Fruit fly (Drosophila melanogaster) whole organism, adult: ENCODE results near the gene CG9377.
A peak's percentile ranks its signal among the peaks of the same experiment; 100 is the strongest.

ENCODE experiments used
- CG11617 ChIP-seq: fragments of 200-800 bp; sonication (Bioruptor generic); optimal IDR thresholded peaks from 2 replicates; lab custom pipeline; 2017; ENCODE audit warnings: mild to moderate bottlenecking, missing biosample characterization, missing genetic modification reagents, missing genetic modification characterization
- CG12768 ChIP-seq: fragments of 200-800 bp; sonication (Bioruptor generic); optimal IDR thresholded peaks from 2 replicates; lab custom pipeline; 2017; ENCODE audit warnings: missing biosample characterization, missing genetic modification characterization, mild to moderate bottlenecking, moderate library complexity, missing genetic modification reagents
- CG14711 ChIP-seq: fragments of 200-800 bp; sonication (Bioruptor generic); optimal IDR thresholded peaks from 2 replicates; lab custom pipeline; 2018; ENCODE audit warnings: missing biosample characterization, mild to moderate bottlenecking, missing genetic modification characterization, moderate library complexity
- CG1620 ChIP-seq: fragments of 200-800 bp; sonication (Bioruptor generic); optimal IDR thresholded peaks from 2 replicates; lab custom pipeline; 2016; ENCODE audit warnings: missing biosample characterization, missing genetic modification characterization
- CG33017 ChIP-seq: fragments of 200-800 bp; sonication (Bioruptor generic); optimal IDR thresholded peaks from 2 replicates; lab custom pipeline; 2018; ENCODE audit warnings: missing biosample characterization, mild to moderate bottlenecking, missing genetic modification characterization, moderate library complexity
- CG5204 ChIP-seq: fragments of 200-800 bp; sonication (Bioruptor generic); optimal IDR thresholded peaks from 2 replicates; lab custom pipeline; 2016; ENCODE audit warnings: missing biosample characterization, missing genetic modification characterization
- CG7045 ChIP-seq: fragments of 200-800 bp; sonication (Bioruptor generic); optimal IDR thresholded peaks from 2 replicates; lab custom pipeline; 2017; ENCODE audit warnings: missing biosample characterization, mild to moderate bottlenecking, missing genetic modification characterization
- CG7101 ChIP-seq: fragments of 200-800 bp; sonication (Bioruptor generic); optimal IDR thresholded peaks from 2 replicates; lab custom pipeline; 2018; ENCODE audit warnings: missing biosample characterization, mild to moderate bottlenecking, missing genetic modification characterization, moderate library complexity
- Clk ChIP-seq: fragments of 200-800 bp; sonication (Bioruptor generic); optimal IDR thresholded peaks from 2 replicates; lab custom pipeline; 2017; ENCODE audit warnings: missing biosample characterization, missing genetic modification characterization
- Crg-1 ChIP-seq: fragments of 200-800 bp; sonication (Bioruptor generic); optimal IDR thresholded peaks from 2 replicates; lab custom pipeline; 2016; ENCODE audit warnings: missing biosample characterization, missing genetic modification characterization
- Hr96 ChIP-seq: fragments of 200-800 bp; sonication (Bioruptor generic); optimal IDR thresholded peaks from 2 replicates; lab custom pipeline; 2016; ENCODE audit warnings: missing biosample characterization, missing genetic modification characterization
- Mnt ChIP-seq: fragments of 200-800 bp; sonication (Bioruptor generic); optimal IDR thresholded peaks from 2 replicates; lab custom pipeline; 2016; ENCODE audit warnings: missing biosample characterization, mild to moderate bottlenecking, missing genetic modification characterization
- bab1 ChIP-seq: fragments of 200-800 bp; sonication (Bioruptor generic); optimal IDR thresholded peaks from 3 replicates; lab custom pipeline; 2019; ENCODE audit warnings: missing biosample characterization, mild to moderate bottlenecking, missing genetic modification characterization, moderate library complexity
- cic ChIP-seq: fragments of 200-800 bp; sonication (Bioruptor generic); optimal IDR thresholded peaks from 2 replicates; lab custom pipeline; 2017; ENCODE audit warnings: missing biosample characterization, mild to moderate bottlenecking, missing genetic modification characterization, moderate library complexity
- cnc ChIP-seq, 2 experiments: fragments of >200 bp; optimal IDR thresholded peaks; 2 replicates each; lab custom pipeline; 2017
- kay ChIP-seq: fragments of 200-800 bp; sonication (Bioruptor generic); peaks from one replicate; lab custom pipeline; 2016; ENCODE audit warnings: missing biosample characterization, missing genetic modification characterization, borderline replicate concordance
- ovo ChIP-seq: fragments of 200-800 bp; sonication (Bioruptor generic); optimal IDR thresholded peaks from 2 replicates; lab custom pipeline; 2016; ENCODE audit warnings: missing biosample characterization, missing genetic modification characterization
- pad ChIP-seq: fragments of 200-800 bp; sonication (Bioruptor generic); optimal IDR thresholded peaks from 3 replicates; lab custom pipeline; 2017; ENCODE audit warnings: missing biosample characterization, missing genetic modification characterization, mild to moderate bottlenecking, moderate library complexity, missing genetic modification reagents
- tj ChIP-seq: fragments of 200-800 bp; sonication (Bioruptor generic); optimal IDR thresholded peaks from 3 replicates; lab custom pipeline; 2017; ENCODE audit warnings: missing biosample characterization, mild to moderate bottlenecking, missing genetic modification characterization, moderate library complexity
- toe ChIP-seq: fragments of 200-800 bp; sonication (Bioruptor generic); optimal IDR thresholded peaks from 2 replicates; lab custom pipeline; 2016; ENCODE audit warnings: missing biosample characterization, missing genetic modification characterization

The CG9377 gene

DNA sequence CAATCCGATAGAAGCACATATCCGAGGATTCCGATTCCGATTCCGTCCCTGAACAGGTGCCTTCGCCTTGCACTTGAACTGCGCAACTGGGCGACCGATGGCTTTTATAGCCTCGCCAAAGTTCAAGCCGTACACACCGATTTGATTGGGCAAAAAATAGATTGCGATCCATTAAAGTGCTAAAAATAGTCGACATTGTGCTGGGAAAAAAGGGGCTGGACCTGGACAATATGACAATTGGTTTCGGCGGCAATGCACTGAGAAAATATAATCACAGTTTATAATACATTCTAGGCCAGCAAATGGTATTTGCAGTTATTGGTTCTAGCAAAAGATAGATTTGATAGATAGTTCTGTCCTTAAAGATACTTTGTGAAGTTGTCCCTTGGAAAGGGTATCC is at the start of gene CG9377:
CG9377 (minus strand) TSS at position 101 of the 400 bp plus-strand sequence.
- TF ChIP-seq CG12768 (GFP tag; lab: Kevin White, UChicago) = no peak
- TF ChIP-seq CG14711 (tag; lab: Kevin White, UChicago) = no peak
- TF ChIP-seq bab1 (GFP tag; lab: Kevin White, UChicago) = no peak
- no peak for TF ChIP-seq kay
- no peak for TF ChIP-seq Crg-1
- TF ChIP-seq CG33017 (tag; lab: Kevin White, UChicago) = no peak
- TF ChIP-seq CG11617 (GFP tag; lab: Kevin White, UChicago) = no peak
- TF ChIP-seq pad (GFP tag; lab: Kevin White, UChicago) = no peak
- no peak for TF ChIP-seq ovo (GFP tag; lab: Kevin White, UChicago)
- TF ChIP-seq cnc (optimal IDR thresholded peaks at IDR 0.05; lab: Kevin White, UChicago) = no peak
- no peak for TF ChIP-seq CG5204
- TF ChIP-seq Mnt = no peak
- no peak for TF ChIP-seq Clk (GFP tag; lab: Kevin White, UChicago)
- TF ChIP-seq cic = no peak
- no peak for TF ChIP-seq CG7101 (tag; lab: Kevin White, UChicago)
- no peak for TF ChIP-seq tj (GFP tag; lab: Kevin White, UChicago)
- TF ChIP-seq CG7045 = no peak
- no peak for TF ChIP-seq toe (GFP tag; lab: Kevin White, UChicago)
- no peak for TF ChIP-seq Hr96
- no peak for TF ChIP-seq CG1620 (GFP tag; lab: Kevin White, UChicago)

DNA sequence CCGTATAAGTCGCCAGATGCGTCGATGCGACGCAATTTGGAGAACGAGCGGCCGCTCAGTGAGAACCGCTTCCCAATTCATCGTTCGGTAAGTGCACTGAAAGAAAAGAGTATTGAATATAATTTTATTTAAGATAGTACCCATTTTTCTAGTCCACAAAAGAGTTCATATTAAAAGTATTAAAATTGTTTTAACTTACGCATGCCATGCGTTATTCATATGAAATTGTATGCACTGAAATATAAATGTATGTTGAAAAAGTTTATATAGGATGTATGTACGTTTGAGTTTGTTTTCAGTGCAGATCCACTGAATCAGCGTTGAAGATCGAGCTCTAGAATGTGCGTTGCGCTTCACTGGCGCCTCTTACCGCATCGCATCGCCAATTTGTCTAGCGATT is 38.2 kb upstream of the CG9377 start:
- no peak for TF ChIP-seq CG12768 (GFP tag; lab: Kevin White, UChicago)
- TF ChIP-seq CG14711 (tag; lab: Kevin White, UChicago) = no peak
- peak; percentile 7 for TF ChIP-seq CG5204
- TF ChIP-seq CG7045 = no peak
- peak; percentile 54 for TF ChIP-seq bab1 (GFP tag; lab: Kevin White, UChicago)
- TF ChIP-seq CG33017 (tag; lab: Kevin White, UChicago) = peak; percentile 0
- TF ChIP-seq CG7101 (tag; lab: Kevin White, UChicago) = peak; percentile 25
- TF ChIP-seq toe (GFP tag; lab: Kevin White, UChicago) = peak; percentile 37

DNA sequence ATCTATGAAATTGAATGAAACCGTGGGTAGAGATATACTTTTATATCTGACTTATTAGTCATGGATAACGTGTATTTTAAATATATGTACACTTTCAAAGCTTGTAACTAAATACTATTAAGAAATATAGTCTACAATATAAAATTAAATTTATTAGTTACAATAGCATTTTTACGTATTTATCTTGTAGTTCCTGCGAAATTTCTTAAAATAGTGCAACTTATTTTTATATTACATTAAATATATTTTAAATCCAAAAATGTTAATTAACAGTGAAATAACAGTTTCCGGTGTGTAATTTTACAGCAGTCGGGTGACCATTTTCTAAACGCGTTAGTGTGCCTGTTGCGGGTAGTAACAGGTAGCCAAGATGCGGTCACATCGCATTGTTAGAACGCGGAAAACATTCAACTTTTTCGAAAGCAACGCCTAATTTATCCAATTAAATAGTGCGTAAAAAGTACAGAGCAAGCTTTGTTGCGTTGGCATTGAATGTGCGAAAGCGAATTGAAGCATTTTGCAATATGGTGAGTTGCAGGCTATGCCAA is 37.3 kb upstream of the CG9377 start, which contains the start of the genes CG10859 and CG7110:
CG10859 (minus strand) TSS at position 51 of the 548 bp plus-strand sequence.
CG7110 (plus strand) TSS at position 378 of the 548 bp plus-strand sequence.
- peak; percentile 50 for TF ChIP-seq Crg-1
- no peak for TF ChIP-seq cic
- peak; percentile 41 for TF ChIP-seq Mnt
- TF ChIP-seq cnc (optimal IDR thresholded peaks at IDR 0.05; lab: Kevin White, UChicago) = no peak
- TF ChIP-seq CG14711 (tag; lab: Kevin White, UChicago) = peak; percentile 46
- no peak for TF ChIP-seq CG5204
- TF ChIP-seq CG7101 (tag; lab: Kevin White, UChicago) = peak; percentile 72
- no peak for TF ChIP-seq CG12768 (GFP tag; lab: Kevin White, UChicago)
- no peak for TF ChIP-seq toe (GFP tag; lab: Kevin White, UChicago)
- no peak for TF ChIP-seq kay
- TF ChIP-seq CG33017 (tag; lab: Kevin White, UChicago) = peak; percentile 25
- peak; percentile 44 for TF ChIP-seq CG7045
- no peak for TF ChIP-seq tj (GFP tag; lab: Kevin White, UChicago)
- TF ChIP-seq pad (GFP tag; lab: Kevin White, UChicago) = peak; percentile 28
- peak; percentile 11 for TF ChIP-seq ovo (GFP tag; lab: Kevin White, UChicago)
- peak; percentile 18 for TF ChIP-seq CG1620 (GFP tag; lab: Kevin White, UChicago)
- TF ChIP-seq Hr96 = no peak
- peak; percentile 97 for TF ChIP-seq bab1 (GFP tag; lab: Kevin White, UChicago)
- TF ChIP-seq Clk (GFP tag; lab: Kevin White, UChicago) = no peak
- TF ChIP-seq CG11617 (GFP tag; lab: Kevin White, UChicago) = peak; percentile 5

DNA sequence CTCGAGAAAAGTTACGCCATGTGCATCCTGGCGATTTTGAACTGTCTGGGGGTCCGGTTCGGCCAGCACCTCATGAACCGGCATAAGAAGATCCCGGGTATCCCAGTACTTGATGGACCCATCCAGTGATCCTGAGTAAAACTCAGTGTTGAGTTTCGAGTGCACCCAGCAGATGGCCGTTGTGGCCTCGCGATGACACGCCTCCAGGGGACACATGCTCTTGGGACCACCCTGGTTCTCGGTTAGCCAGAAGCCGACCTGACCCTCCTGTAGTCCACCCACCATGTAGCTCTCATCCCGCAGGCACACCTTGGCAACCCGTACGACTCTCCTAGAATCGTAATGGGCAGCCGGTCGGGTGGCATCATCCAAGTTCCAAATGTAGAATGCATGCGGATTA is 36.0 kb upstream of the CG9377 start:
- TF ChIP-seq pad (GFP tag; lab: Kevin White, UChicago) (no peak), cic (no peak), CG7101 (tag; lab: Kevin White, UChicago) (no peak), kay (no peak), tj (GFP tag; lab: Kevin White, UChicago) (no peak), CG12768 (GFP tag; lab: Kevin White, UChicago) (no peak), CG11617 (GFP tag; lab: Kevin White, UChicago) (no peak), Mnt (no peak), toe (GFP tag; lab: Kevin White, UChicago) (no peak), CG7045 (no peak), Clk (GFP tag; lab: Kevin White, UChicago) (no peak), CG1620 (GFP tag; lab: Kevin White, UChicago) (no peak), CG14711 (tag; lab: Kevin White, UChicago) (no peak), CG33017 (tag; lab: Kevin White, UChicago) (no peak), Hr96 (no peak), CG5204 (no peak), Crg-1 (no peak), ovo (GFP tag; lab: Kevin White, UChicago) (no peak), cnc (optimal IDR thresholded peaks at IDR 0.05; lab: Kevin White, UChicago) (no peak), bab1 (GFP tag; lab: Kevin White, UChicago) (no peak)

DNA sequence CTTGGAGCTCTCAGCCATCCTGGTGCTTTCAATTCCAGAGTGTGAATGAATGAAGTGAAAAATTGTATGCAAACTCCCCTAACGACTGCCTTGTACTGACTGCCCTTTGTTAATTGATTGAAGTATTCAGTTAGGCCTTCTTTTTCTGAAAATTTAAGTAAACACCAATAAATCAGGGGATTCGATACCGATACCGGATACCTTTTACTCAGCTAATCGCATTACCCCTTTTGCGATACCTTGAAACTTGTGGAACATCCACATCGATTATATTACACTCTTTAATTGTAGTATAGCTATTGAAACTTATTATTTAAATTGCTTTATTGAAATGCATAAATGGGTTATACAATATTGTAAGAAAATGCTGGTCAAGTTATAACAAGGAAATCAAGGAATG is 34.7 kb upstream of the CG9377 start, which contains the start of gene CG16957:
CG16957 (minus strand) TSS at position 101 of the 400 bp plus-strand sequence.
- TF ChIP-seq CG7101 (tag; lab: Kevin White, UChicago) (no peak), cic (no peak), CG12768 (GFP tag; lab: Kevin White, UChicago) (no peak), CG14711 (tag; lab: Kevin White, UChicago) (no peak), CG5204 (no peak), Clk (GFP tag; lab: Kevin White, UChicago) (no peak), tj (GFP tag; lab: Kevin White, UChicago) (no peak), kay (no peak), cnc (optimal IDR thresholded peaks at IDR 0.05; lab: Kevin White, UChicago) (no peak), toe (GFP tag; lab: Kevin White, UChicago) (no peak), bab1 (GFP tag; lab: Kevin White, UChicago) (no peak), Hr96 (no peak), CG1620 (GFP tag; lab: Kevin White, UChicago) (no peak), CG11617 (GFP tag; lab: Kevin White, UChicago) (no peak)
